Fruit fly (Drosophila melanogaster) whole organism, embryonic: ENCODE results near the gene CG8541.
"Not testable (repeated sequence)": the region's sequence is repeated elsewhere in the genome, so short reads cannot be mapped to it uniquely, and the experiment has no call there.

Experiments
- Adf1 ChIP-seq: fragments of 200-800 bp; sonication (Bioruptor generic); IDR thresholded peaks from 2 replicates; pipeline ENCODE4 v1.3.6; 2022; ENCODE audit warnings: missing biosample characterization, missing genetic modification characterization
- Bteb2 ChIP-seq: fragments of 200-800 bp; sonication (Bioruptor generic); optimal IDR thresholded peaks from 2 replicates; lab custom pipeline; 2016; ENCODE audit warnings: missing biosample characterization, missing genetic modification characterization
- CG11247 ChIP-seq: fragments of 200-800 bp; sonication (Bioruptor generic); IDR thresholded peaks from 2 replicates; pipeline ENCODE4 v1.3.6; 2022; ENCODE audit warnings: missing biosample characterization, missing genetic modification characterization
- CG11398 ChIP-seq: fragments of 200-800 bp; sonication (Bioruptor generic); optimal IDR thresholded peaks from 2 replicates; lab custom pipeline; 2016; ENCODE audit warnings: missing biosample characterization, missing genetic modification characterization
- CG11504 ChIP-seq: fragments of 200-800 bp; sonication (Bioruptor generic); optimal IDR thresholded peaks from 3 replicates; lab custom pipeline; 2019; ENCODE audit warnings: missing biosample characterization, mild to moderate bottlenecking, missing genetic modification characterization, moderate library complexity
- CG12391 ChIP-seq: fragments of 200-800 bp; sonication (Bioruptor generic); optimal IDR thresholded peaks from 3 replicates; lab custom pipeline; 2018; ENCODE audit warnings: missing biosample characterization, mild to moderate bottlenecking, missing genetic modification characterization, moderate library complexity
- CG15073 ChIP-seq: fragments of 200-800 bp; sonication (Bioruptor generic); optimal IDR thresholded peaks from 2 replicates; lab custom pipeline; 2016; ENCODE audit warnings: missing biosample characterization, missing genetic modification characterization
- CG17829 ChIP-seq: fragments of 200-800 bp; optimal IDR thresholded peaks from 2 replicates; lab custom pipeline; 2019; ENCODE audit warnings: missing biosample characterization, mild to moderate bottlenecking, missing genetic modification characterization, moderate library complexity
- CG1832 ChIP-seq: fragments of 200-800 bp; sonication (Bioruptor generic); optimal IDR thresholded peaks from 2 replicates; lab custom pipeline; 2017; ENCODE audit warnings: missing biosample characterization, mild to moderate bottlenecking, missing genetic modification characterization, inconsistent platforms
- CG30020 ChIP-seq: fragments of 200-800 bp; optimal IDR thresholded peaks from 2 replicates; lab custom pipeline; 2019; ENCODE audit warnings: missing biosample characterization, mild to moderate bottlenecking, missing genetic modification characterization, moderate library complexity
- CG30431 ChIP-seq: fragments of 200-800 bp; sonication (Bioruptor generic); optimal IDR thresholded peaks from 2 replicates; lab custom pipeline; 2017; ENCODE audit warnings: missing biosample characterization, missing genetic modification characterization
- CG33213 ChIP-seq: fragments of 200-800 bp; sonication (Bioruptor generic); optimal IDR thresholded peaks from 3 replicates; lab custom pipeline; 2016; ENCODE audit warnings: missing biosample characterization, missing genetic modification characterization
- CG4360 ChIP-seq: fragments of 200-800 bp; sonication (Bioruptor generic); IDR thresholded peaks from 2 replicates; pipeline ENCODE4 v1.3.6; 2022; ENCODE audit warnings: missing biosample characterization, missing genetic modification characterization
- CG5180 ChIP-seq: fragments of 200-800 bp; sonication (Bioruptor generic); optimal IDR thresholded peaks from 3 replicates; lab custom pipeline; 2017; ENCODE audit warnings: missing biosample characterization, missing genetic modification characterization, mild to moderate bottlenecking, moderate library complexity, missing genetic modification reagents
- CG5245 ChIP-seq: fragments of 200-800 bp; sonication (Bioruptor generic); optimal IDR thresholded peaks from 3 replicates; lab custom pipeline; 2016; ENCODE audit warnings: missing biosample characterization, missing genetic modification characterization
- CG6254 ChIP-seq: fragments of 200-800 bp; sonication (Bioruptor generic); optimal IDR thresholded peaks from 3 replicates; lab custom pipeline; 2017; ENCODE audit warnings: mild to moderate bottlenecking, missing biosample characterization, missing genetic modification reagents, missing genetic modification characterization
- CG6272 ChIP-seq: fragments of 200-800 bp; sonication (Bioruptor generic); IDR thresholded peaks from 2 replicates; pipeline ENCODE4 v1.3.6; 2022; ENCODE audit warnings: missing biosample characterization, missing genetic modification characterization
- CG6654 ChIP-seq: fragments of 200-800 bp; sonication (Bioruptor generic); optimal IDR thresholded peaks from 2 replicates; lab custom pipeline; 2017; ENCODE audit warnings: missing biosample characterization, mild to moderate bottlenecking, missing genetic modification characterization
- CG9932 ChIP-seq: fragments of 200-800 bp; sonication (Bioruptor generic); IDR thresholded peaks from 2 replicates; pipeline ENCODE4 v1.3.6; 2022; ENCODE audit warnings: missing biosample characterization, missing genetic modification characterization
- Camta ChIP-seq: fragments of 200-800 bp; sonication (Bioruptor generic); optimal IDR thresholded peaks from 2 replicates; lab custom pipeline; 2016; ENCODE audit warnings: missing biosample characterization, missing genetic modification characterization
- Dad ChIP-seq: fragments of 200-800 bp; sonication (Bioruptor generic); optimal IDR thresholded peaks from 3 replicates; lab custom pipeline; 2016; ENCODE audit warnings: missing biosample characterization, missing genetic modification characterization
- E2f1 ChIP-seq: fragments of 200-800 bp; sonication (Bioruptor generic); IDR thresholded peaks from 2 replicates; pipeline ENCODE4 v1.3.6; 2022; ENCODE audit warnings: missing biosample characterization, missing genetic modification characterization
- Ets65A ChIP-seq: fragments of 200-800 bp; sonication (Bioruptor generic); peaks from one replicate; lab custom pipeline; 2016; ENCODE audit warnings: missing biosample characterization, missing genetic modification characterization
- Gug ChIP-seq: fragments of 200-800 bp; sonication (Bioruptor generic); IDR thresholded peaks from 4 replicates; pipeline ENCODE4 v1.3.6; 2022; ENCODE audit warnings: missing biosample characterization, missing genetic modification characterization
- Sox102F ChIP-seq: fragments of 200-800 bp; sonication (Bioruptor generic); optimal IDR thresholded peaks from 2 replicates; lab custom pipeline; 2018; ENCODE audit warnings: missing biosample characterization, mild to moderate bottlenecking, missing genetic modification characterization, moderate library complexity
- ap ChIP-seq: fragments of 200-800 bp; sonication (Bioruptor generic); IDR thresholded peaks from 2 replicates; pipeline ENCODE4 v1.3.6; 2022; ENCODE audit warnings: missing biosample characterization, missing genetic modification characterization
- exex ChIP-seq: fragments of 200-800 bp; sonication (Bioruptor generic); optimal IDR thresholded peaks from 4 replicates; lab custom pipeline; 2018; ENCODE audit warnings: missing biosample characterization, mild to moderate bottlenecking, missing genetic modification characterization, moderate library complexity
- ind ChIP-seq: fragments of 200-800 bp; sonication (Bioruptor generic); optimal IDR thresholded peaks from 3 replicates; lab custom pipeline; 2016; ENCODE audit warnings: missing biosample characterization, missing genetic modification characterization
- kni ChIP-seq: fragments of 200-800 bp; sonication (Bioruptor generic); optimal IDR thresholded peaks from 3 replicates; lab custom pipeline; 2017; ENCODE audit warnings: mild to moderate bottlenecking, missing biosample characterization, missing genetic modification reagents, missing genetic modification characterization
- nerfin-2 ChIP-seq: fragments of 200-800 bp; sonication (Bioruptor generic); IDR thresholded peaks from 2 replicates; pipeline ENCODE4 v1.3.6; 2022; ENCODE audit warnings: missing biosample characterization, missing genetic modification characterization; ENCODE audit not compliant: partially characterized antibody
- pnt ChIP-seq: fragments of 200-800 bp; sonication (Bioruptor generic); optimal IDR thresholded peaks from 3 replicates; lab custom pipeline; 2016; ENCODE audit warnings: missing biosample characterization, missing genetic modification characterization
- psq ChIP-seq: fragments of 200-800 bp; sonication (Bioruptor generic); optimal IDR thresholded peaks from 2 replicates; lab custom pipeline; 2017; ENCODE audit warnings: missing biosample characterization, missing genetic modification characterization
- sob ChIP-seq: fragments of 200-800 bp; sonication (Bioruptor generic); IDR thresholded peaks from 2 replicates; pipeline ENCODE4 v1.3.6; 2022; ENCODE audit warnings: missing biosample characterization, missing genetic modification characterization
- z ChIP-seq: fragments of 200-800 bp; sonication (Bioruptor generic); IDR thresholded peaks from 3 replicates; pipeline ENCODE4 v1.3.6; 2022; ENCODE audit warnings: missing biosample characterization, missing genetic modification characterization

Gene CG8541

dm6 chr3L:7485667-7486066 lies 14.3 kb downstream of the CG8541 start, which contains the start of gene mthl6:
Gene mthl6, plus strand, starts transcription at chr3L:7485967.
- TF ChIP-seq psq (GFP tag; lab: Kevin White, UChicago) (no peak), Bteb2 (no peak), CG1832 (no peak), pnt (no peak), Gug (GFP tag; lab: Robert Waterston, UW) (no peak), CG33213 (no peak), CG5180 (GFP tag; lab: Kevin White, UChicago) (no peak), ap (GFP tag; lab: Robert Waterston, UW) (no peak), z (no peak), CG4360 (GFP tag; lab: Robert Waterston, UW) (no peak), CG30020 (tag; lab: Kevin White, UChicago) (no peak), Camta (GFP tag; lab: Kevin White, UChicago) (no peak), CG6272 (GFP tag; lab: Robert Waterston, UW) (no peak), CG15073 (GFP tag; lab: Kevin White, UChicago) (no peak), CG12391 (tag; lab: Kevin White, UChicago) (no peak)

- no peak for TF ChIP-seq Sox102F (GFP tag; lab: Kevin White, UChicago)
- peak; percentile 6 for TF ChIP-seq CG11504 (tag; lab: Kevin White, UChicago)
- TF ChIP-seq, all 482 proteins: peak for 1
Observed at dm6 chr3L:7491564-7491963, 20.2 kb downstream of the CG8541 start, which contains the start of gene Cyp316a1. Gene Cyp316a1, plus strand, starts transcription at chr3L:7491864.

- TF ChIP-seq E2f1 (GFP tag; lab: Robert Waterston, UW) (no peak), Ets65A (GFP tag; lab: Kevin White, UChicago) (peak; percentile 46)
- TF ChIP-seq, all 482 proteins: peak for 1
Observed at dm6 chr3L:7496097-7496496, 24.7 kb downstream of the CG8541 start, which contains the start of gene Cyp4d8. Gene Cyp4d8, minus strand, starts transcription at chr3L:7496197.

- TF ChIP-seq CG6254 (GFP tag; lab: Kevin White, UChicago); sob; CG17829 (tag; lab: Kevin White, UChicago): not testable (repeated sequence)
Observed at dm6 chr3L:7498731-7499130, 27.4 kb downstream of the CG8541 start, which contains the start of gene CG8539. Gene CG8539, minus strand, starts transcription at chr3L:7498831.

DNA sequence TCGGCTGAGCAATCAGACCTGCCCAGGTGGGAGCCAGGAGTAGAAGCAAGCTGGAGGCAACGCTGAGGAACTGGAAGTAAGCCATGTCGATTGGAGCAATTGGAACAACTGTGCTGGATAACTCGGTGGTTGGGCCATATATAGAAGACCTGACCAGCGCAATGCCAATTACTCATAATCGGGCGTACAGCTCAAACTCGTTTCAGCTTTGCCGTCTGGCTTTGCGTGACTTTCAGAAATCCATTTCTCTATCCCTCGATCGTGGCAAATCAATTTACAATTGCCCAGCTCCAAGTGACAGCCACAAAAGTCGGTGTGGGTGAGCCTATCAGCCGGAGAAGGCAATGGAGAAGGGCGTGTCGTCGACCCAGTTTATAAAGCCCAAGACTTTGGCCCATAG lies 34.8 kb downstream of the CG8541 start, which contains the start of gene CG7548:
Gene CG7548, minus strand, starts transcription at position 101 of the 400 bp plus-strand sequence.
- no peak for TF ChIP-seq CG30431 (GFP tag; lab: Kevin White, UChicago)
- TF ChIP-seq CG5245 (GFP tag; lab: Kevin White, UChicago), result no peak
- TF ChIP-seq Dad, result no peak
- no peak for TF ChIP-seq CG9932 (GFP tag; lab: Robert Waterston, UW)
- TF ChIP-seq Adf1 (GFP tag; lab: Robert Waterston, UW), result no peak
- no peak for TF ChIP-seq ind (GFP tag; lab: Kevin White, UChicago)
- no peak for TF ChIP-seq nerfin-2 (GFP tag; lab: Robert Waterston, UW)
- no peak for TF ChIP-seq CG6654 (GFP tag; lab: Kevin White, UChicago)
- no peak for TF ChIP-seq CG11398 (GFP tag; lab: Kevin White, UChicago)
- no peak for TF ChIP-seq exex (tag; lab: Kevin White, UChicago)
- TF ChIP-seq kni (GFP tag; lab: Kevin White, UChicago), result no peak
- no peak for TF ChIP-seq CG11247 (GFP tag; lab: Robert Waterston, UW)
